Fruit fly (Drosophila melanogaster): ENCODE data around the gene CG42369.
A peak's percentile ranks its signal among the peaks of the same experiment; 100 is the strongest.

CG42369 gene

dm6 chr2L:6350984-6351808, 45.9 kb downstream of the CG42369 start, which contains the start of gene CG9498 (continued):
- 0 out of 4 replicates have a peak, but pooled peaks have one; percentile 63 for TF ChIP-seq chinmo (GFP tag; IDR thresholded peaks at IDR 0.05; ENCODE audit: partially characterized antibody)
- TF ChIP-seq CG14860 (GFP tag; IDR thresholded peaks at IDR 0.05; ENCODE audit: partially characterized antibody): no peak; the same call in 2 of the 3 replicates
- no peak for TF ChIP-seq CG1832 (GFP tag; optimal IDR thresholded peaks at IDR 0.05)
- TF ChIP-seq CG5953 (GFP tag; IDR thresholded peaks at IDR 0.05): no peak
- TF ChIP-seq tgo (GFP tag; IDR thresholded peaks at IDR 0.05): peak; percentile 70; the same call in 2 of the 3 replicates
- TF ChIP-seq CG32532 (GFP tag; IDR thresholded peaks at IDR 0.05): peak; percentile 95
- TF ChIP-seq CG8924 (tag; optimal IDR thresholded peaks at IDR 0.05): peak; percentile 88
- peak; percentile 91 for TF ChIP-seq CG9932 (GFP tag; IDR thresholded peaks at IDR 0.05)
- peak; percentile 84 for TF ChIP-seq stc (GFP tag; IDR thresholded peaks at IDR 0.05)
- no peak for TF ChIP-seq Stat92E (GFP tag; optimal IDR thresholded peaks at IDR 0.05)
- peak; percentile 97 for TF ChIP-seq Hmr (GFP tag; optimal IDR thresholded peaks at IDR 0.05)
- peak; percentile 68 for TF ChIP-seq CG12104 (GFP tag; optimal IDR thresholded peaks at IDR 0.05)
- peak; percentile 95 for TF ChIP-seq Taf1 (GFP tag; IDR thresholded peaks at IDR 0.05)
- peak; percentile 69 for TF ChIP-seq Sox102F (GFP tag; optimal IDR thresholded peaks at IDR 0.05)
- peak; percentile 35 for TF ChIP-seq Ravus (GFP tag; IDR thresholded peaks at IDR 0.05)
- peak; percentile 66 for TF ChIP-seq nerfin-1 (tag; optimal IDR thresholded peaks at IDR 0.05)
- TF ChIP-seq fd96Cb (tag; optimal IDR thresholded peaks at IDR 0.05): peak; percentile 83
- peak; percentile 73 for TF ChIP-seq bcd (GFP tag; optimal IDR thresholded peaks at IDR 0.05)
- TF ChIP-seq esg (GFP tag; conservative IDR thresholded peaks at IDR 0.05): peak; percentile 81
- peak; percentile 87 for TF ChIP-seq CG15011 (GFP tag; optimal IDR thresholded peaks at IDR 0.05)
- TF ChIP-seq vfl (GFP tag; optimal IDR thresholded peaks at IDR 0.05): peak; percentile 14
- TF ChIP-seq CG12769 (tag; optimal IDR thresholded peaks at IDR 0.05): no peak
- peak; percentile 90 for TF ChIP-seq CG7556 (GFP tag; optimal IDR thresholded peaks at IDR 0.05)
- peak; percentile 58 for TF ChIP-seq CG6654 (GFP tag; optimal IDR thresholded peaks at IDR 0.05)
- no peak for TF ChIP-seq jumu (GFP tag; optimal IDR thresholded peaks at IDR 0.05)
- peak; percentile 50 for TF ChIP-seq CG17328 (GFP tag; IDR thresholded peaks at IDR 0.05)
- peak; percentile 75 for TF ChIP-seq B-H1 (GFP tag; IDR thresholded peaks at IDR 0.05)
- TF ChIP-seq CG15073 (GFP tag; optimal IDR thresholded peaks at IDR 0.05): no peak
- TF ChIP-seq CG10431 (GFP tag; optimal IDR thresholded peaks at IDR 0.05): no peak
- TF ChIP-seq Adf1 (GFP tag; IDR thresholded peaks at IDR 0.05): peak; percentile 70
- no peak for TF ChIP-seq Dref (GFP tag; IDR thresholded peaks at IDR 0.05)
- no peak for TF ChIP-seq chif (GFP tag; optimal IDR thresholded peaks at IDR 0.05)
- TF ChIP-seq CG16779 (GFP tag; IDR thresholded peaks at IDR 0.05): peak; percentile 69; the same call in 1 of the 2 replicates
- no peak for TF ChIP-seq kay (GFP tag; optimal IDR thresholded peaks at IDR 0.05)
- TF ChIP-seq CG1792 (GFP tag; optimal IDR thresholded peaks at IDR 0.05): no peak
- peak; percentile 86 for TF ChIP-seq CG12391 (tag; optimal IDR thresholded peaks at IDR 0.05)
- TF ChIP-seq CG11723 (GFP tag; optimal IDR thresholded peaks at IDR 0.05): peak; percentile 44
- TF ChIP-seq Ets97D (GFP tag; optimal IDR thresholded peaks at IDR 0.05): no peak
- TF ChIP-seq CG6683 (GFP tag; optimal IDR thresholded peaks at IDR 0.05): peak; percentile 83
- TF ChIP-seq CG18262 (tag; optimal IDR thresholded peaks at IDR 0.05): peak; percentile 83
- TF ChIP-seq CG10979 (tag; optimal IDR thresholded peaks at IDR 0.05): peak; percentile 62
- 0 out of 2 replicates have a peak, but pooled peaks have one; percentile 13 for TF ChIP-seq onecut (GFP tag; IDR thresholded peaks at IDR 0.05)
- TF ChIP-seq CG12299 (tag; optimal IDR thresholded peaks at IDR 0.05): peak; percentile 79
- no peak for TF ChIP-seq bigmax (GFP tag; optimal IDR thresholded peaks at IDR 0.05)
- TF ChIP-seq Xrp1 (GFP tag; IDR thresholded peaks at IDR 0.05): peak; percentile 67
- TF ChIP-seq CG11696 (GFP tag; IDR thresholded peaks at IDR 0.05): peak; percentile 64
- TF ChIP-seq CG9727 (GFP tag; optimal IDR thresholded peaks at IDR 0.05): peak; percentile 64
- TF ChIP-seq slp2 (GFP tag; optimal IDR thresholded peaks at IDR 0.05): no peak
- peak; percentile 92 for TF ChIP-seq Hand (GFP tag; optimal IDR thresholded peaks at IDR 0.05)

All from whole organism, embryonic.